Worm (Caenorhabditis elegans) whole organism, young adult: ENCODE measurements around the gene hir-1.

Experiments used
- B0019.2 ChIP-seq: fragments of 200-800 bp; sonication (Bioruptor generic); conservative IDR thresholded peaks from 2 replicates; pipeline ENCODE4 v1.3.6; 2022; ENCODE audit warnings: missing genetic modification reagents, missing genetic modification characterization, missing compliant biosample characterization
- B0035.1 ChIP-seq: sonication (generic microtip); optimal IDR thresholded peaks from 2 replicates; lab custom pipeline; 2016; ENCODE audit warnings: missing genetic modification characterization, mild to moderate bottlenecking, missing compliant biosample characterization, missing genotype, missing genetic modification reagents
- C06A6.2 ChIP-seq: fragments of 200-800 bp; sonication (Bioruptor generic); conservative IDR thresholded peaks from 2 replicates; pipeline ENCODE4 v1.3.6; 2022; ENCODE audit warnings: missing genetic modification characterization, missing compliant biosample characterization
- C17E4.6 ChIP-seq: fragments of 200-800 bp; sonication (Bioruptor generic); IDR thresholded peaks from 2 replicates; pipeline ENCODE4 v1.3.6; 2022; ENCODE audit warnings: missing genetic modification reagents, missing genetic modification characterization, missing compliant biosample characterization
- D2030.7 ChIP-seq: fragments of 200-800 bp; sonication (Bioruptor generic); IDR thresholded peaks from 2 replicates; pipeline ENCODE4 v1.3.6; 2022; ENCODE audit warnings: missing genetic modification reagents, missing genetic modification characterization, missing compliant biosample characterization
- F33H1.4 ChIP-seq: fragments of 200-800 bp; sonication (Bioruptor generic); IDR thresholded peaks from 2 replicates; pipeline ENCODE4 v1.3.6; 2022; ENCODE audit warnings: missing genetic modification reagents, missing genetic modification characterization, missing compliant biosample characterization
- Y95B8A.8 ChIP-seq: fragments of 200-800 bp; sonication (Bioruptor generic); IDR thresholded peaks from 2 replicates; pipeline ENCODE4 v1.3.6; 2022; ENCODE audit warnings: missing genetic modification reagents, missing genetic modification characterization, missing compliant biosample characterization
- athp-1 ChIP-seq: sonication (generic microtip); optimal IDR thresholded peaks from 2 replicates; lab custom pipeline; 2017; ENCODE audit warnings: mild to moderate bottlenecking, missing genetic modification characterization, missing compliant biosample characterization
- bed-2 ChIP-seq: fragments of 200-800 bp; sonication (Bioruptor generic); IDR thresholded peaks from 2 replicates; pipeline ENCODE4 v1.3.6; 2022; ENCODE audit warnings: missing genetic modification reagents, missing genetic modification characterization, missing compliant biosample characterization
- ceh-100 ChIP-seq: fragments of 200-800 bp; sonication (Bioruptor generic); IDR thresholded peaks from 2 replicates; pipeline ENCODE4 v1.3.6; 2022; ENCODE audit warnings: missing genetic modification reagents, missing genetic modification characterization, missing compliant biosample characterization
- ceh-58 ChIP-seq: fragments of 200-800 bp; sonication (Bioruptor generic); IDR thresholded peaks from 2 replicates; pipeline ENCODE4 v1.3.6; 2022; ENCODE audit warnings: missing genetic modification characterization, missing compliant biosample characterization
- efl-1 ChIP-seq: fragments of 150-350 bp; optimal IDR thresholded peaks from 2 replicates; lab custom pipeline; 2014; ENCODE audit warnings: missing biosample characterization, missing genetic modification reagents, missing genetic modification characterization
- egl-18 ChIP-seq: fragments of 200-800 bp; sonication (Bioruptor generic); IDR thresholded peaks from 2 replicates; pipeline ENCODE4 v1.3.6; 2022; ENCODE audit warnings: missing genetic modification reagents, missing genetic modification characterization, missing compliant biosample characterization
- egrh-3 ChIP-seq: fragments of 200-800 bp; sonication (Bioruptor generic); IDR thresholded peaks from 2 replicates; pipeline ENCODE4 v1.3.6; 2022; ENCODE audit warnings: missing genetic modification reagents, missing genetic modification characterization, missing compliant biosample characterization
- ets-4 ChIP-seq: fragments of 200-800 bp; sonication (Bioruptor generic); optimal IDR thresholded peaks from 2 replicates; lab custom pipeline; 2018; ENCODE audit warnings: mild to moderate bottlenecking, missing genetic modification characterization, missing compliant biosample characterization
- gei-17 ChIP-seq: fragments of 200-800 bp; sonication (Bioruptor generic); optimal IDR thresholded peaks from 2 replicates; lab custom pipeline; 2018; ENCODE audit warnings: mild to moderate bottlenecking, missing genetic modification characterization, missing compliant biosample characterization
- him-1 ChIP-seq: sonication (generic microtip); optimal IDR thresholded peaks from 2 replicates; lab custom pipeline; 2016; ENCODE audit warnings: missing genotype, missing genetic modification reagents, missing genetic modification characterization, missing compliant biosample characterization
- hlh-12 ChIP-seq: sonication (generic microtip); optimal IDR thresholded peaks from 2 replicates; lab custom pipeline; 2016; ENCODE audit warnings: missing genetic modification characterization, missing compliant biosample characterization
- hmg-1.2 ChIP-seq: fragments of 200-800 bp; sonication (Bioruptor generic); IDR thresholded peaks from 2 replicates; pipeline ENCODE4 v1.3.6; 2022; ENCODE audit warnings: missing genetic modification reagents, missing genetic modification characterization, missing compliant biosample characterization
- hrde-1 ChIP-seq: sonication (generic microtip); optimal IDR thresholded peaks from 2 replicates; lab custom pipeline; 2016; ENCODE audit warnings: missing genetic modification characterization, mild to moderate bottlenecking, missing compliant biosample characterization, moderate library complexity, missing genotype, missing genetic modification reagents, borderline replicate concordance
- hsf-1 ChIP-seq: fragments of 200-800 bp; sonication (Bioruptor generic); IDR thresholded peaks from 2 replicates; pipeline ENCODE4 v1.3.6; 2022; ENCODE audit warnings: missing genetic modification reagents, missing genetic modification characterization, missing compliant biosample characterization
- let-526 ChIP-seq: fragments of 200-800 bp; sonication (Bioruptor generic); IDR thresholded peaks from 2 replicates; pipeline ENCODE4 v1.3.6; 2022; ENCODE audit warnings: missing genetic modification reagents, missing genetic modification characterization, missing compliant biosample characterization
- let-607 ChIP-seq, 2 experiments: fragments of 200-800 bp in 1 of 2; sonication (Bioruptor generic) in 1 of 2; sonication (generic microtip) in 1 of 2; optimal IDR thresholded peaks; 2 replicates each; lab custom pipeline; 2016 to 2018; ENCODE audit warnings: mild to moderate bottlenecking in 2 of 2, missing compliant biosample characterization in 2 of 2, missing genetic modification characterization in 2 of 2, moderate library complexity in 2 of 2, missing genotype in 1 of 2
- lin-26 ChIP-seq: fragments of 200-800 bp; sonication (Bioruptor generic); IDR thresholded peaks from 2 replicates; pipeline ENCODE4 v1.3.6; 2022; ENCODE audit warnings: missing genetic modification reagents, missing genetic modification characterization, missing compliant biosample characterization
- lin-35 ChIP-seq, 3 experiments: fragments of 150-350 bp in 2 of 3; sonication (generic microtip) in 1 of 3; optimal IDR thresholded peaks; 2 replicates each; lab custom pipeline; 2014 to 2018; ENCODE audit warnings: missing biosample characterization in 3 of 3, missing genetic modification characterization in 3 of 3, missing genetic modification reagents in 3 of 3
- lin-54 ChIP-seq: fragments of 200-800 bp; sonication (Bioruptor generic); optimal IDR thresholded peaks from 2 replicates; lab custom pipeline; 2018; ENCODE audit warnings: mild to moderate bottlenecking, missing genetic modification characterization, missing compliant biosample characterization
- madf-3 ChIP-seq: fragments of 200-800 bp; sonication (Bioruptor generic); IDR thresholded peaks from 2 replicates; pipeline ENCODE4 v1.3.6; 2022; ENCODE audit warnings: missing genetic modification reagents, missing genetic modification characterization, missing compliant biosample characterization
- mcd-1 ChIP-seq: fragments of 200-800 bp; sonication (Bioruptor generic); IDR thresholded peaks from 2 replicates; pipeline ENCODE4 v1.3.6; 2022; ENCODE audit warnings: missing genetic modification reagents, missing genetic modification characterization, missing compliant biosample characterization
- nfya-1 ChIP-seq: sonication (generic microtip); optimal IDR thresholded peaks from 2 replicates; lab custom pipeline; 2017; ENCODE audit warnings: antibody characterized with exemption, missing compliant biosample characterization, missing genetic modification characterization, borderline replicate concordance; ENCODE audit not compliant: insufficient read depth
- nfya-2 ChIP-seq: fragments of 200-800 bp; sonication (Bioruptor generic); IDR thresholded peaks from 2 replicates; pipeline ENCODE4 v1.3.6; 2022; ENCODE audit warnings: missing genetic modification reagents, missing genetic modification characterization, missing compliant biosample characterization
- nhr-90 ChIP-seq: sonication (generic microtip); optimal IDR thresholded peaks from 2 replicates; lab custom pipeline; 2016; ENCODE audit warnings: missing genotype, mild to moderate bottlenecking, missing genetic modification characterization, missing compliant biosample characterization
- rec-8 ChIP-seq, 2 experiments: sonication (generic microtip); optimal IDR thresholded peaks; 2 replicates each; lab custom pipeline; 2016; ENCODE audit warnings: mild to moderate bottlenecking in 2 of 2, missing genetic modification characterization in 2 of 2, missing genetic modification reagents in 2 of 2, missing genotype in 2 of 2, missing biosample characterization in 1 of 2, missing compliant biosample characterization in 1 of 2, moderate library complexity in 1 of 2
- rpc-1 ChIP-seq, 2 experiments: fragments of 150-350 bp in 1 of 2; sonication (generic microtip) in 1 of 2; optimal IDR thresholded peaks; 2 replicates each; lab custom pipeline; 2014 to 2018; ENCODE audit warnings: missing biosample characterization in 1 of 2, missing genetic modification characterization in 1 of 2, missing genetic modification reagents in 1 of 2, missing genotype in 1 of 2
- sdz-38 ChIP-seq: sonication (generic microtip); optimal IDR thresholded peaks from 2 replicates; lab custom pipeline; 2016; ENCODE audit warnings: missing genotype, missing genetic modification characterization, missing compliant biosample characterization
- snpc-3.4 ChIP-seq: sonication (generic microtip); optimal IDR thresholded peaks from 2 replicates; lab custom pipeline; 2017; ENCODE audit warnings: missing genetic modification characterization, mild to moderate bottlenecking, missing compliant biosample characterization, antibody characterized with exemption, moderate library complexity, missing genotype, missing genetic modification reagents
- snpc-4 ChIP-seq, 5 experiments: fragments of 150-350 bp in 1 of 5; sonication (generic microtip) in 4 of 5; optimal IDR thresholded peaks; 2 replicates each; lab custom pipeline; 2014 to 2018; ENCODE audit warnings: missing genetic modification characterization in 5 of 5, missing biosample characterization in 3 of 5, antibody characterized with exemption in 2 of 5, mild to moderate bottlenecking in 2 of 5, missing compliant biosample characterization in 2 of 5, missing genotype in 2 of 5, moderate library complexity in 2 of 5, missing genetic modification reagents in 1 of 5
- tbp1 ChIP-seq: fragments of 200-800 bp; sonication (Bioruptor generic); optimal IDR thresholded peaks from 2 replicates; lab custom pipeline; 2018; ENCODE audit warnings: mild to moderate bottlenecking, missing genetic modification characterization, missing compliant biosample characterization
- unc-130 ChIP-seq: sonication (generic microtip); optimal IDR thresholded peaks from 2 replicates; lab custom pipeline; 2016; ENCODE audit warnings: missing genetic modification reagents, missing genetic modification characterization, missing compliant biosample characterization
- ztf-22 ChIP-seq: fragments of 200-800 bp; sonication (Bioruptor generic); optimal IDR thresholded peaks from 2 replicates; lab custom pipeline; 2018; ENCODE audit warnings: mild to moderate bottlenecking, missing genetic modification characterization, moderate library complexity, missing compliant biosample characterization

hir-1 gene

DNA sequence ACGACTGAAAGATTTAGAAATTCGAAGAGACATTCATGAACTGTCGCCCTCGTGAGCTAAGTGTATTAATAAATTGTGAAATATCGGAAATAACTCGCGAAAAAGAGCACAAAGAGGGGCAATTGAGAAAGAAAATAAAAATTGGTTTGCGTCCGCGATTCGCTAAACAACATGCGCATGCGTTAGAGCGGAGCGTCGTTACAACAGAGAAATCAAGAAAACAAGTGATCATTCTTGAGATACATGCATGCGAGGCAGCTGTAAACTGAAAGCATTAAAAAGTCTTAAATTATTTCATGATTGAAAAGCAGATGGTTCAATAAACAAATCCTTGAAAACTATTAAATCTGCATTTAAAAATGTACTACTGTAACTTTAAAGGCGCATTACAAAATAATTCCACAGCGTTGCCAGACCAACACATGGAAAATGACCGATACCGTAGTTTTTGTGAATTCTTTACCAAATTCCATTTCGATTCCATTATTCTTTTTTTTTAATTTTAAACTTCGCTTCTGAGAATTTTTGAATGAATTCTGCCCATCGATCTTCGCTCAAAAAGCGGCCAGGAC, 14.4 kb downstream of the hir-1 start, which contains the start of the genes cox-16 and syp-2 (continued):
- TF ChIP-seq D2030.7 (GFP tag; lab: Robert Waterston, UW) (peak; percentile 78), tbp1 (GFP tag; lab: Kevin White, UChicago) (peak; percentile 16), mcd-1 (GFP tag; lab: Robert Waterston, UW) (no peak), sdz-38 (tag; lab: Kevin White, UChicago) (no peak), egrh-3 (GFP tag; lab: Robert Waterston, UW) (no peak), snpc-4 (GFP tag; optimal IDR thresholded peaks at IDR 0.05; lab: Kevin White, UChicago) (no peak), snpc-4 (tag; optimal IDR thresholded peaks at IDR 0.05; lab: Kevin White, UChicago) (peak in 1 of 4 experiments; percentile 32)

DNA sequence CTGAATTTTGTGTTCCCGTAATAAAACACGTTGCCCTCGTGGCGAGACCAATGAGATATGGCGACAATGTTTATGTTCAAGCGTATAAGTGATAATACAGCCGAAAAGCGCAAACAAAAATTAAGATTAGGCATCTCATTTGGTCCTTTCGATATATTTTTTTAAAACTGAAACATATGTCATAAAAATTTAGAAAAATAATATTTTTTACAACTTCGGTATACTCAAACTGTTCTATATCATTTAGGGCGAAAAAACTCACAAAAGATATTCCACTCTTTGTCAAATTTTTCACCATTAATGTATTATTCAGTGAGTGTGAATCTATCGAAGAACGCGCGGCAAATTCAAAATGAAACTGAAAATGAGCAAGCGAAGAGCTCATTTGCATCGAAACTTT, 16.6 kb downstream of the hir-1 start, which contains the start of gene cft-1:
TSS of gene cft-1 (plus strand) at position 301 of the 400 bp plus-strand sequence.
- TF ChIP-seq lin-54 (no peak), rec-8 (tag; optimal IDR thresholded peaks at IDR 0.05; lab: Kevin White, UChicago) (no peak), let-526 (GFP tag; lab: Robert Waterston, UW) (no peak), ceh-58 (no peak), snpc-4 (GFP tag; optimal IDR thresholded peaks at IDR 0.05; lab: Kevin White, UChicago) (no peak), snpc-4 (tag; optimal IDR thresholded peaks at IDR 0.05; lab: Kevin White, UChicago) (no peak), Y95B8A.8 (GFP tag; lab: Robert Waterston, UW) (no peak), nfya-1 (no peak), B0019.2 (GFP tag; lab: Robert Waterston, UW) (no peak), unc-130 (GFP tag; lab: Kevin White, UChicago) (no peak), efl-1 (no peak), egl-18 (GFP tag; lab: Robert Waterston, UW) (no peak), ets-4 (GFP tag; lab: Kevin White, UChicago) (no peak), F33H1.4 (GFP tag; lab: Robert Waterston, UW) (no peak)
- TF ChIP-seq, all 124 proteins: peak for 0

DNA sequence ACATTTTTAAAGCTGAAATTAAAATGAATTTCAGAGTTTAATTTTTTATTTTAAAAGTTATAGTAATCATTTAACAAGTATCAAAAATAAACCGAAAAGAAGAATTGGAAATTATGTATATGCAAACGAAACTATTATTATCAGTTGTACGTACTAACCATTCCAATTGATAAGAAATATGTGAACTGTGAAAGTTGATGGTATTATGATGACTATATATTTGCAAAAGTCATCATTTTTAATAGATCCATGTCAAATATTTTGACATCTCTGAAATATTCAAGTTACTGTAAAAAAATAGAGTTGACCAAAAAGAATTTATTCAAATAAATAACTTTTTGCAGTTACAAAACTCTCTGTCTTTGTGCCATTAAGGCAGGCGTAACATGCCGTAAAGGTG, 26.1 kb downstream of the hir-1 start, which contains the start of gene ugt-48:
TSS of gene ugt-48 (minus strand) at position 12 of the 400 bp plus-strand sequence.
- TF ChIP-seq gei-17 (GFP tag; lab: Kevin White, UChicago), result no peak

DNA sequence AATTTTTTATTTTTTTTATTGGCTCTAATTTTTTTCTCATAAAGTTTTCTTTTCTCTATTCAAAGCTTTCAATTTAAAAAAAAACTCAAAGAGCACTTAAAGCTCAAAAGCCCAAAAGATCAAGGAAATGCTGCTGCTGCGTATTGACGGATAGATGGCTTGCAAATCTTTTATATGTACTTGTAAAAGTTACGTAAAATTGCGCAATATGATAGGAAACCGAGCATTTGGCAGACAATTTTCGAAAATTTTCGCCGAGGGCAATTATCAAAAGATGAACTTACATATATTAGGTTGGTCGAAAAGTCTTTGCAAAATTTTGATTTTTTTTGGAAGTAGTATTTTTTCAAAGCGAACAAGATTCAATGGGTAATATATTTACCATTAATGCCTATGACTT, 26.6 kb downstream of the hir-1 start:
- no peak for TF ChIP-seq madf-3 (GFP tag; lab: Robert Waterston, UW)
- TF ChIP-seq bed-2, result no peak
- no peak for TF ChIP-seq ets-4 (GFP tag; lab: Kevin White, UChicago)
- no peak for TF ChIP-seq lin-26
- no peak for TF ChIP-seq let-607 (tag; optimal IDR thresholded peaks at IDR 0.05; lab: Kevin White, UChicago)
- no peak for TF ChIP-seq ceh-100 (GFP tag; lab: Robert Waterston, UW)
- TF ChIP-seq C17E4.6 (GFP tag; lab: Robert Waterston, UW), result no peak
- no peak for TF ChIP-seq snpc-3.4 (tag; lab: Kevin White, UChicago)

DNA sequence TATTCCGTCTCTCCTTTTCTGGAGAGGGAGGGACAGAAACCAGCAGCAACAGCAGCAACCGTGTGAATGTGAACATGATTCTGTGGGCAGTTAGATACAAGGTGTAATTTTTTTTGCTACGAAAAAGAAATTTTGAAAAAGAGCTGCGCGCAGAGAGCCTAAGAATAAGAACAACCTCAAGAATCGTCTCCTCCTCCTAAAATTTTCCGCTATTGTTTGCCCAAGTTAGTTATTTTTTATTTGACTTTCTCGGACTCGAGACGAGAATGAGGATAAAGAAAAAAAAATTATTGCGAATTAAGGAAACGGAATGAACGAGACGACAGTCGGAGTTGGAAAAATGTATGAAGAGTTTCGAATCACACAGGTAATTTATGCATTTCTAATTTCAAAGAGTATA, 36.7 kb downstream of the hir-1 start, which contains the start of gene glb-5:
TSS of gene glb-5 (plus strand) at position 301 of the 400 bp plus-strand sequence.
- TF ChIP-seq Y95B8A.8 (GFP tag; lab: Robert Waterston, UW) (no peak), hsf-1 (no peak), him-1 (tag; lab: Kevin White, UChicago) (no peak), athp-1 (tag; lab: Kevin White, UChicago) (no peak), D2030.7 (GFP tag; lab: Robert Waterston, UW) (no peak), snpc-3.4 (tag; lab: Kevin White, UChicago) (no peak), lin-35 (GFP tag; optimal IDR thresholded peaks at IDR 0.05; lab: Kevin White, UChicago) (no peak), nfya-2 (no peak), hrde-1 (tag; lab: Kevin White, UChicago) (no peak), B0035.1 (tag; lab: Kevin White, UChicago) (no peak), madf-3 (GFP tag; lab: Robert Waterston, UW) (no peak), hmg-1.2 (GFP tag; lab: Robert Waterston, UW) (no peak), C06A6.2 (GFP tag; lab: Robert Waterston, UW) (no peak), nhr-90 (tag; lab: Kevin White, UChicago) (no peak), hlh-12 (tag; lab: Kevin White, UChicago) (no peak), ztf-22 (GFP tag; lab: Kevin White, UChicago) (no peak), rpc-1 (optimal IDR thresholded peaks at IDR 0.05; lab: Kevin White, UChicago) (no peak), rpc-1 (tag; optimal IDR thresholded peaks at IDR 0.05; lab: Kevin White, UChicago) (no peak)
- TF ChIP-seq, all 124 proteins: peak for 0
